Fruit fly (Drosophila melanogaster) whole organism, embryonic: ENCODE results near the gene CG11858.
A peak's percentile ranks its signal among the peaks of the same experiment; 100 is the strongest.

Experiments used
- Adf1 ChIP-seq: fragments of 200-800 bp; sonication (Bioruptor generic); IDR thresholded peaks from 2 replicates; pipeline ENCODE4 v1.3.6; 2022; ENCODE audit warnings: missing biosample characterization, missing genetic modification characterization
- Asciz ChIP-seq: fragments of 200-800 bp; sonication (Bioruptor generic); optimal IDR thresholded peaks from 2 replicates; lab custom pipeline; 2017; ENCODE audit warnings: missing biosample characterization, mild to moderate bottlenecking, missing genetic modification characterization, missing genetic modification reagents
- CG11695 ChIP-seq: fragments of 200-800 bp; sonication (Bioruptor generic); IDR thresholded peaks from 3 replicates; pipeline ENCODE4 v1.3.6; 2022; ENCODE audit warnings: missing biosample characterization, missing genetic modification characterization
- CG12104 ChIP-seq: fragments of 200-800 bp; sonication (Bioruptor generic); optimal IDR thresholded peaks from 3 replicates; lab custom pipeline; 2016; ENCODE audit warnings: missing biosample characterization, missing genetic modification characterization
- CG12769 ChIP-seq: fragments of 200-800 bp; sonication (Bioruptor generic); optimal IDR thresholded peaks from 2 replicates; lab custom pipeline; 2019; ENCODE audit warnings: missing biosample characterization, mild to moderate bottlenecking, missing genetic modification characterization, moderate library complexity
- CG13624 ChIP-seq: fragments of 200-800 bp; sonication (Bioruptor generic); optimal IDR thresholded peaks from 2 replicates; lab custom pipeline; 2016; ENCODE audit warnings: missing biosample characterization, missing genetic modification characterization
- CG14441 ChIP-seq: fragments of 200-800 bp; sonication (Bioruptor generic); IDR thresholded peaks from 2 replicates; pipeline ENCODE4 v1.3.6; 2022; ENCODE audit warnings: missing biosample characterization, missing genetic modification characterization
- CG15601 ChIP-seq: fragments of 200-800 bp; sonication (Bioruptor generic); optimal IDR thresholded peaks from 3 replicates; lab custom pipeline; 2019; ENCODE audit warnings: missing biosample characterization, mild to moderate bottlenecking, missing genetic modification characterization, moderate library complexity
- CG15696 ChIP-seq: fragments of 200-800 bp; sonication (Bioruptor generic); optimal IDR thresholded peaks from 2 replicates; lab custom pipeline; 2019; ENCODE audit warnings: missing biosample characterization, mild to moderate bottlenecking, missing genetic modification characterization, moderate library complexity
- CG16779 ChIP-seq: fragments of 200-800 bp; sonication (Bioruptor generic); IDR thresholded peaks from 2 replicates; pipeline ENCODE4 v1.3.6; 2022; ENCODE audit warnings: missing biosample characterization, missing genetic modification characterization
- CG16863 ChIP-seq: fragments of 200-800 bp; sonication (Bioruptor generic); optimal IDR thresholded peaks from 3 replicates; lab custom pipeline; 2016; ENCODE audit warnings: missing biosample characterization, missing genetic modification characterization
- CG17385 ChIP-seq: fragments of 200-800 bp; sonication (Bioruptor generic); optimal IDR thresholded peaks from 3 replicates; lab custom pipeline; 2018; ENCODE audit warnings: missing biosample characterization, mild to moderate bottlenecking, missing genetic modification characterization
- CG17829 ChIP-seq: fragments of 200-800 bp; optimal IDR thresholded peaks from 2 replicates; lab custom pipeline; 2019; ENCODE audit warnings: missing biosample characterization, mild to moderate bottlenecking, missing genetic modification characterization, moderate library complexity
- CG18011 ChIP-seq: fragments of 200-800 bp; sonication (Bioruptor generic); optimal IDR thresholded peaks from 2 replicates; lab custom pipeline; 2017; ENCODE audit warnings: missing biosample characterization, missing genetic modification characterization, mild to moderate bottlenecking, moderate library complexity, missing genotype
- CG30403 ChIP-seq: fragments of 200-800 bp; sonication (Bioruptor generic); optimal IDR thresholded peaks from 3 replicates; lab custom pipeline; 2016; ENCODE audit warnings: missing biosample characterization, missing genetic modification characterization
- CG6175 ChIP-seq: fragments of 200-800 bp; sonication (Bioruptor generic); IDR thresholded peaks from 3 replicates; pipeline ENCODE4 v1.3.6; 2022; ENCODE audit warnings: missing biosample characterization, missing genetic modification characterization
- CG6254 ChIP-seq: fragments of 200-800 bp; sonication (Bioruptor generic); optimal IDR thresholded peaks from 3 replicates; lab custom pipeline; 2017; ENCODE audit warnings: mild to moderate bottlenecking, missing biosample characterization, missing genetic modification reagents, missing genetic modification characterization
- CG7839 ChIP-seq: fragments of 200-800 bp; sonication (Bioruptor generic); optimal IDR thresholded peaks from 3 replicates; lab custom pipeline; 2018; ENCODE audit warnings: missing biosample characterization, mild to moderate bottlenecking, missing genetic modification characterization, moderate library complexity
- CrebB ChIP-seq: fragments of 200-800 bp; sonication (Bioruptor generic); optimal IDR thresholded peaks from 3 replicates; lab custom pipeline; 2018; ENCODE audit warnings: missing biosample characterization, mild to moderate bottlenecking, missing genetic modification characterization
- Dp ChIP-seq: fragments of 200-800 bp; sonication (Bioruptor generic); optimal IDR thresholded peaks from 2 replicates; lab custom pipeline; 2018; ENCODE audit warnings: missing biosample characterization, mild to moderate bottlenecking, missing genetic modification characterization, moderate library complexity
- ERR ChIP-seq: fragments of 200-800 bp; sonication (Bioruptor generic); optimal IDR thresholded peaks from 2 replicates; lab custom pipeline; 2016; ENCODE audit warnings: missing biosample characterization, missing genetic modification characterization
- Ets97D ChIP-seq: fragments of 200-800 bp; sonication (Bioruptor generic); optimal IDR thresholded peaks from 3 replicates; lab custom pipeline; 2016; ENCODE audit warnings: missing biosample characterization, missing genetic modification characterization
- HLH3B ChIP-seq: fragments of 200-800 bp; sonication (Bioruptor generic); IDR thresholded peaks from 2 replicates; pipeline ENCODE4 v1.3.6; 2022; ENCODE audit warnings: missing biosample characterization, missing genetic modification characterization
- Hmx ChIP-seq: fragments of 200-800 bp; sonication (Bioruptor generic); optimal IDR thresholded peaks from 2 replicates; lab custom pipeline; 2016; ENCODE audit warnings: missing biosample characterization, missing genetic modification characterization
- Hr39 ChIP-seq: fragments of >200 bp; optimal IDR thresholded peaks from 2 replicates; lab custom pipeline; 2017
- Hr51 ChIP-seq, 2 experiments: fragments of 200-800 bp; sonication (Bioruptor generic); optimal IDR thresholded peaks; 2 replicates in 1 of 2; 3 replicates in 1 of 2; lab custom pipeline; 2016 to 2018; ENCODE audit warnings: missing biosample characterization in 2 of 2, missing genetic modification characterization in 2 of 2, mild to moderate bottlenecking in 1 of 2, moderate library complexity in 1 of 2
- MESR4 ChIP-seq: fragments of 200-800 bp; sonication (Bioruptor generic); optimal IDR thresholded peaks from 2 replicates; lab custom pipeline; 2018; ENCODE audit warnings: missing biosample characterization, mild to moderate bottlenecking, missing genetic modification characterization, moderate library complexity
- Mes4 ChIP-seq: fragments of 200-800 bp; sonication (Bioruptor generic); optimal IDR thresholded peaks from 2 replicates; lab custom pipeline; 2016; ENCODE audit warnings: missing biosample characterization, missing genetic modification characterization
- Nf-YA ChIP-seq: fragments of 200-800 bp; sonication (Bioruptor generic); IDR thresholded peaks from 2 replicates; pipeline ENCODE4 v1.3.6; 2022; ENCODE audit warnings: missing biosample characterization, missing genetic modification characterization
- Sox102F ChIP-seq: fragments of 200-800 bp; sonication (Bioruptor generic); optimal IDR thresholded peaks from 2 replicates; lab custom pipeline; 2018; ENCODE audit warnings: missing biosample characterization, mild to moderate bottlenecking, missing genetic modification characterization, moderate library complexity
- Stat92E ChIP-seq, 3 experiments: fragments of >200 bp in 2 of 3; fragments of 200-800 bp in 1 of 3; sonication (Bioruptor generic) in 1 of 3; optimal IDR thresholded peaks; 2 replicates each; lab custom pipeline; 2017 to 2019; ENCODE audit warnings: missing biosample characterization in 3 of 3, missing genetic modification characterization in 3 of 3, mild to moderate bottlenecking in 1 of 3, moderate library complexity in 1 of 3
- Tbp ChIP-seq: fragments of >200 bp; optimal IDR thresholded peaks from 2 replicates; lab custom pipeline; 2018; ENCODE audit warnings: missing biosample characterization, missing genetic modification characterization
- Trl ChIP-seq, 3 experiments: fragments of >200 bp in 2 of 3; fragments of 200-800 bp in 1 of 3; sonication (Bioruptor generic) in 1 of 3; optimal IDR thresholded peaks; 2 replicates in 1 of 3; 3 replicates in 2 of 3; lab custom pipeline; 2016 to 2017; ENCODE audit warnings: missing biosample characterization in 1 of 3, missing genetic modification characterization in 1 of 3
- ap ChIP-seq: fragments of 200-800 bp; sonication (Bioruptor generic); IDR thresholded peaks from 2 replicates; pipeline ENCODE4 v1.3.6; 2022; ENCODE audit warnings: missing biosample characterization, missing genetic modification characterization
- crc ChIP-seq: fragments of 200-800 bp; sonication (Bioruptor generic); optimal IDR thresholded peaks from 2 replicates; lab custom pipeline; 2016; ENCODE audit warnings: missing biosample characterization, missing genetic modification characterization
- da ChIP-seq: fragments of 200-800 bp; sonication (Bioruptor generic); optimal IDR thresholded peaks from 2 replicates; lab custom pipeline; 2016; ENCODE audit warnings: missing biosample characterization, missing genetic modification characterization
- dimm ChIP-seq: fragments of 200-800 bp; sonication (Bioruptor generic); IDR thresholded peaks from 2 replicates; pipeline ENCODE4 v1.3.6; 2022; ENCODE audit warnings: missing biosample characterization, missing genetic modification characterization
- dm ChIP-seq: fragments of 200-800 bp; sonication (Bioruptor generic); optimal IDR thresholded peaks from 3 replicates; lab custom pipeline; 2016; ENCODE audit warnings: missing biosample characterization, missing genetic modification characterization
- fru ChIP-seq: fragments of >200 bp; optimal IDR thresholded peaks from 2 replicates; lab custom pipeline; 2017
- lov ChIP-seq, 2 experiments: fragments of 200-800 bp in 1 of 2; fragments of >200 bp in 1 of 2; sonication (Bioruptor generic) in 1 of 2; IDR thresholded peaks in 1 of 2; optimal IDR thresholded peaks in 1 of 2; 2 replicates in 1 of 2; 3 replicates in 1 of 2; pipeline versions ENCODE4 v1.3.6 to Lab custom; 2017 to 2022; ENCODE audit warnings: missing biosample characterization in 1 of 2, missing genetic modification characterization in 1 of 2
- nmo ChIP-seq: fragments of 200-800 bp; sonication (Bioruptor generic); optimal IDR thresholded peaks from 2 replicates; lab custom pipeline; 2018; ENCODE audit warnings: missing biosample characterization, mild to moderate bottlenecking, missing genetic modification characterization, moderate library complexity
- onecut ChIP-seq: fragments of 200-800 bp; sonication (Bioruptor generic); IDR thresholded peaks from 2 replicates; pipeline ENCODE4 v1.3.6; 2022; ENCODE audit warnings: missing biosample characterization, missing genetic modification characterization
- pum ChIP-seq: fragments of 200-800 bp; sonication (Bioruptor generic); optimal IDR thresholded peaks from 2 replicates; lab custom pipeline; 2016; ENCODE audit warnings: missing biosample characterization, missing genetic modification characterization
- sisA ChIP-seq: fragments of 200-800 bp; sonication (Bioruptor generic); IDR thresholded peaks from 2 replicates; pipeline ENCODE4 v1.3.6; 2022; ENCODE audit warnings: missing biosample characterization, missing genetic modification characterization
- sr ChIP-seq: fragments of 200-800 bp; sonication (Bioruptor generic); IDR thresholded peaks from 3 replicates; pipeline ENCODE4 v1.3.6; 2022; ENCODE audit warnings: missing biosample characterization, missing genetic modification characterization
- tap ChIP-seq: fragments of 200-800 bp; optimal IDR thresholded peaks from 3 replicates; lab custom pipeline; 2019; ENCODE audit warnings: missing biosample characterization, mild to moderate bottlenecking, missing genetic modification characterization, moderate library complexity
- tgo ChIP-seq: fragments of 200-800 bp; sonication (Bioruptor generic); IDR thresholded peaks from 3 replicates; pipeline ENCODE4 v1.3.6; 2022; ENCODE audit warnings: missing biosample characterization, missing genetic modification characterization
- ttk ChIP-seq: fragments of 200-800 bp; sonication (Bioruptor generic); IDR thresholded peaks from 2 replicates; pipeline ENCODE4 v2.1.2; 2022; ENCODE audit warnings: missing biosample characterization, missing genetic modification characterization
- zf30C ChIP-seq: fragments of 200-800 bp; sonication (Bioruptor generic); optimal IDR thresholded peaks from 3 replicates; lab custom pipeline; 2018; ENCODE audit warnings: missing biosample characterization, mild to moderate bottlenecking, missing genetic modification characterization

CG11858 gene

dm6 chr3R:25232271-25232989, 30.1 kb upstream of the CG11858 start, which contains the start of gene Cad96Cb (continued):
- TF ChIP-seq Trl (optimal IDR thresholded peaks at IDR 0.05; lab: Kevin White, UChicago) (no peak), Trl (GFP tag; optimal IDR thresholded peaks at IDR 0.05; lab: Kevin White, UChicago) (peak; percentile 74), Hr51 (GFP tag; optimal IDR thresholded peaks at IDR 0.05; lab: Kevin White, UChicago) (peak; percentile 48 to 90), MESR4 (no peak), CG30403 (GFP tag; lab: Kevin White, UChicago) (peak; percentile 92), ERR (GFP tag; lab: Kevin White, UChicago) (peak; percentile 54), CG18011 (GFP tag; lab: Kevin White, UChicago) (peak; percentile 35), CG12769 (no peak), CG16863 (peak; percentile 82), CG15601 (peak; percentile 88), tgo (GFP tag; lab: Robert Waterston, UW) (peak; percentile 64), sr (no peak), CG6175 (GFP tag; lab: Robert Waterston, UW) (0 out of 3 replicates have a peak, but pooled peaks have one; percentile 41), CG11695 (peak; percentile 79), CrebB (peak; percentile 26), dm (GFP tag; lab: Kevin White, UChicago) (peak; percentile 68), CG12104 (peak; percentile 86), Ets97D (peak; percentile 28), Stat92E (GFP tag; optimal IDR thresholded peaks at IDR 0.05; lab: Kevin White, UChicago) (peak in 1 of 3 experiments; percentile 27), HLH3B (GFP tag; lab: Robert Waterston, UW) (peak; percentile 59), CG16779 (no peak), lov (optimal IDR thresholded peaks at IDR 0.05; lab: Kevin White, UChicago) (no peak), lov (GFP tag; IDR thresholded peaks at IDR 0.05; lab: Robert Waterston, UW) (no peak), ttk (GFP tag; lab: Robert Waterston, UW) (no peak; the same call in 1 of the 2 replicates), Adf1 (GFP tag; lab: Robert Waterston, UW) (no peak), Nf-YA (GFP tag; lab: Robert Waterston, UW) (no peak), Mes4 (GFP tag; lab: Kevin White, UChicago) (peak; percentile 85), sisA (GFP tag; lab: Robert Waterston, UW) (peak; percentile 65), Dp (GFP tag; lab: Kevin White, UChicago) (no peak), Sox102F (peak; percentile 86), tap (tag; lab: Kevin White, UChicago) (no peak), Hmx (peak; percentile 34), CG7839 (tag; lab: Kevin White, UChicago) (peak; percentile 90), ap (GFP tag; lab: Robert Waterston, UW) (peak; percentile 43; the same call in 1 of the 2 replicates), da (peak; percentile 41), pum (peak; percentile 79), Hr39 (no peak), fru (lab: Kevin White, UChicago) (no peak), CG13624 (GFP tag; lab: Kevin White, UChicago) (no peak), CG17829 (tag; lab: Kevin White, UChicago) (peak; percentile 84), CG15696 (peak; percentile 76), Tbp (GFP tag; lab: Kevin White, UChicago) (no peak), CG14441 (GFP tag; lab: Robert Waterston, UW) (0 out of 2 replicates have a peak, but pooled peaks have one; percentile 11), zf30C (no peak), CG6254 (GFP tag; lab: Kevin White, UChicago) (peak; percentile 90), onecut (GFP tag; lab: Robert Waterston, UW) (peak; percentile 75), Asciz (GFP tag; lab: Kevin White, UChicago) (peak; percentile 91), CG17385 (peak; percentile 82), nmo (GFP tag; lab: Kevin White, UChicago) (peak; percentile 95), dimm (GFP tag; lab: Robert Waterston, UW) (no peak), crc (peak; percentile 59)
